Fruit fly (Drosophila melanogaster) whole organism, embryonic: ENCODE results near the gene mtsh.

Experiments
- Ada2b ChIP-seq: fragments of 200-800 bp; sonication (Bioruptor generic); IDR thresholded peaks from 2 replicates; pipeline ENCODE4 v1.3.6; 2022; ENCODE audit warnings: missing biosample characterization, missing genetic modification characterization
- CG10431 ChIP-seq: fragments of 200-800 bp; sonication (Bioruptor generic); optimal IDR thresholded peaks from 3 replicates; lab custom pipeline; 2018; ENCODE audit warnings: missing biosample characterization, mild to moderate bottlenecking, missing genetic modification characterization
- CG10979 ChIP-seq: fragments of 200-800 bp; sonication (Bioruptor generic); optimal IDR thresholded peaks from 2 replicates; lab custom pipeline; 2018; ENCODE audit warnings: missing biosample characterization, mild to moderate bottlenecking, missing genetic modification characterization, moderate library complexity
- CG12071 ChIP-seq: fragments of 200-800 bp; sonication (Bioruptor generic); optimal IDR thresholded peaks from 3 replicates; lab custom pipeline; 2018; ENCODE audit warnings: missing biosample characterization, mild to moderate bottlenecking, missing genetic modification characterization
- CG12104 ChIP-seq: fragments of 200-800 bp; sonication (Bioruptor generic); optimal IDR thresholded peaks from 3 replicates; lab custom pipeline; 2016; ENCODE audit warnings: missing biosample characterization, missing genetic modification characterization
- CG15601 ChIP-seq: fragments of 200-800 bp; sonication (Bioruptor generic); optimal IDR thresholded peaks from 3 replicates; lab custom pipeline; 2019; ENCODE audit warnings: missing biosample characterization, mild to moderate bottlenecking, missing genetic modification characterization, moderate library complexity
- CG17568 ChIP-seq: fragments of 200-800 bp; sonication (Bioruptor generic); optimal IDR thresholded peaks from 2 replicates; lab custom pipeline; 2018; ENCODE audit warnings: missing biosample characterization, mild to moderate bottlenecking, missing genetic modification characterization, moderate library complexity
- CG18262 ChIP-seq: fragments of 200-800 bp; optimal IDR thresholded peaks from 3 replicates; lab custom pipeline; 2019; ENCODE audit warnings: missing biosample characterization, mild to moderate bottlenecking, missing genetic modification characterization, moderate library complexity
- CG2120 ChIP-seq: fragments of 200-800 bp; sonication (Bioruptor generic); optimal IDR thresholded peaks from 3 replicates; lab custom pipeline; 2016; ENCODE audit warnings: missing biosample characterization, missing genetic modification characterization
- CG30403 ChIP-seq: fragments of 200-800 bp; sonication (Bioruptor generic); optimal IDR thresholded peaks from 3 replicates; lab custom pipeline; 2016; ENCODE audit warnings: missing biosample characterization, missing genetic modification characterization
- CG31441 ChIP-seq: fragments of 200-800 bp; sonication (Bioruptor generic); IDR thresholded peaks from 2 replicates; pipeline ENCODE4 v1.3.6; 2022; ENCODE audit warnings: missing biosample characterization, missing genetic modification characterization
- CG3407 ChIP-seq: fragments of 200-800 bp; sonication (Bioruptor generic); optimal IDR thresholded peaks from 2 replicates; lab custom pipeline; 2018; ENCODE audit warnings: missing biosample characterization, mild to moderate bottlenecking, missing genetic modification characterization
- CG4282 ChIP-seq: fragments of 200-800 bp; sonication (Bioruptor generic); optimal IDR thresholded peaks from 2 replicates; lab custom pipeline; 2016; ENCODE audit warnings: missing biosample characterization, missing genetic modification characterization
- CG4360 ChIP-seq: fragments of 200-800 bp; sonication (Bioruptor generic); IDR thresholded peaks from 2 replicates; pipeline ENCODE4 v1.3.6; 2022; ENCODE audit warnings: missing biosample characterization, missing genetic modification characterization
- CG4404 ChIP-seq: fragments of 200-800 bp; sonication (Bioruptor generic); IDR thresholded peaks from 2 replicates; pipeline ENCODE4 v1.3.6; 2022; ENCODE audit warnings: missing biosample characterization, missing genetic modification characterization
- CG5180 ChIP-seq: fragments of 200-800 bp; sonication (Bioruptor generic); optimal IDR thresholded peaks from 3 replicates; lab custom pipeline; 2017; ENCODE audit warnings: missing biosample characterization, missing genetic modification characterization, mild to moderate bottlenecking, moderate library complexity, missing genetic modification reagents
- CG6765 ChIP-seq: fragments of 200-800 bp; sonication (Bioruptor generic); optimal IDR thresholded peaks from 3 replicates; lab custom pipeline; 2017; ENCODE audit warnings: missing biosample characterization, mild to moderate bottlenecking, missing genetic modification characterization
- CG7839 ChIP-seq: fragments of 200-800 bp; sonication (Bioruptor generic); optimal IDR thresholded peaks from 3 replicates; lab custom pipeline; 2018; ENCODE audit warnings: missing biosample characterization, mild to moderate bottlenecking, missing genetic modification characterization, moderate library complexity
- D ChIP-seq, 2 experiments: fragments of 200-800 bp in 1 of 2; fragments of >200 bp in 1 of 2; sonication (Bioruptor generic) in 1 of 2; optimal IDR thresholded peaks; 2 replicates in 1 of 2; 3 replicates in 1 of 2; lab custom pipeline; 2017; ENCODE audit warnings: mild to moderate bottlenecking in 1 of 2, missing biosample characterization in 1 of 2, missing genetic modification characterization in 1 of 2, missing genetic modification reagents in 1 of 2
- D19A ChIP-seq: fragments of 200-800 bp; optimal IDR thresholded peaks from 3 replicates; lab custom pipeline; 2019; ENCODE audit warnings: missing biosample characterization, mild to moderate bottlenecking, missing genetic modification characterization, moderate library complexity
- Dad ChIP-seq: fragments of 200-800 bp; sonication (Bioruptor generic); optimal IDR thresholded peaks from 3 replicates; lab custom pipeline; 2016; ENCODE audit warnings: missing biosample characterization, missing genetic modification characterization
- Eip74EF ChIP-seq, 2 experiments: fragments of 200-800 bp in 1 of 2; fragments of >200 bp in 1 of 2; sonication (Bioruptor generic) in 1 of 2; optimal IDR thresholded peaks; 2 replicates each; lab custom pipeline; 2017 to 2019; ENCODE audit warnings: missing biosample characterization in 2 of 2, missing genetic modification characterization in 2 of 2, mild to moderate bottlenecking in 1 of 2, moderate library complexity in 1 of 2
- Hmr ChIP-seq: fragments of 200-800 bp; sonication (Bioruptor generic); optimal IDR thresholded peaks from 3 replicates; lab custom pipeline; 2017; ENCODE audit warnings: mild to moderate bottlenecking, missing biosample characterization, missing genetic modification reagents, missing genetic modification characterization
- Med ChIP-seq: fragments of 200-800 bp; sonication (Bioruptor generic); peaks from one replicate; lab custom pipeline; 2016; ENCODE audit warnings: missing biosample characterization, missing genetic modification characterization, mild to moderate bottlenecking, inconsistent platforms, moderate library complexity
- Neu2 ChIP-seq: fragments of 200-800 bp; sonication (Bioruptor generic); optimal IDR thresholded peaks from 3 replicates; lab custom pipeline; 2016; ENCODE audit warnings: missing biosample characterization, missing genetic modification characterization, borderline replicate concordance
- Rx ChIP-seq: fragments of 200-800 bp; sonication (Bioruptor generic); IDR thresholded peaks from 2 replicates; pipeline ENCODE4 v1.3.6; 2022; ENCODE audit warnings: missing biosample characterization, missing genetic modification characterization
- Sox100B ChIP-seq: fragments of 200-800 bp; sonication (Bioruptor generic); optimal IDR thresholded peaks from 3 replicates; lab custom pipeline; 2018; ENCODE audit warnings: missing biosample characterization, mild to moderate bottlenecking, missing genetic modification characterization
- al ChIP-seq: fragments of 200-800 bp; sonication (Bioruptor generic); IDR thresholded peaks from 2 replicates; pipeline ENCODE4 v1.3.6; 2022; ENCODE audit warnings: missing biosample characterization, missing genetic modification characterization
- bsh ChIP-seq, 2 experiments: fragments of 200-800 bp; sonication (Bioruptor generic); optimal IDR thresholded peaks; 2 replicates each; lab custom pipeline; 2017 to 2018; ENCODE audit warnings: mild to moderate bottlenecking in 2 of 2, missing biosample characterization in 2 of 2, missing genetic modification characterization in 2 of 2, moderate library complexity in 1 of 2
- caup ChIP-seq: fragments of 200-800 bp; sonication (Bioruptor generic); optimal IDR thresholded peaks from 3 replicates; lab custom pipeline; 2017; ENCODE audit warnings: missing biosample characterization, mild to moderate bottlenecking, missing genetic modification characterization, moderate library complexity; ENCODE audit not compliant: severe bottlenecking
- chm ChIP-seq: fragments of 200-800 bp; sonication (Bioruptor generic); IDR thresholded peaks from 2 replicates; pipeline ENCODE4 v1.3.6; 2022; ENCODE audit warnings: missing biosample characterization, missing genetic modification characterization
- cwo ChIP-seq: fragments of 200-800 bp; sonication (Bioruptor generic); optimal IDR thresholded peaks from 3 replicates; lab custom pipeline; 2017; ENCODE audit warnings: missing biosample characterization, missing genetic modification characterization, mild to moderate bottlenecking, moderate library complexity, missing genetic modification reagents
- dmrt99B ChIP-seq: fragments of 200-800 bp; sonication (Bioruptor generic); optimal IDR thresholded peaks from 2 replicates; lab custom pipeline; 2018; ENCODE audit warnings: missing biosample characterization, mild to moderate bottlenecking, missing genetic modification characterization, moderate library complexity
- dpn ChIP-seq, 2 experiments: fragments of 200-800 bp; sonication (Bioruptor generic); optimal IDR thresholded peaks; 3 replicates each; lab custom pipeline; 2016; ENCODE audit warnings: missing biosample characterization in 2 of 2, missing genetic modification characterization in 2 of 2
- eve ChIP-seq, 2 experiments: fragments of >200 bp; optimal IDR thresholded peaks; 2 replicates each; lab custom pipeline; 2017; ENCODE audit warnings: missing biosample characterization in 2 of 2, missing genetic modification characterization in 2 of 2
- ewg ChIP-seq: fragments of 200-800 bp; sonication (Bioruptor generic); optimal IDR thresholded peaks from 3 replicates; lab custom pipeline; 2017; ENCODE audit warnings: mild to moderate bottlenecking, missing biosample characterization, missing genetic modification reagents, missing genetic modification characterization
- gsb-n ChIP-seq: fragments of 200-800 bp; sonication (Bioruptor generic); optimal IDR thresholded peaks from 3 replicates; lab custom pipeline; 2018; ENCODE audit warnings: missing biosample characterization, mild to moderate bottlenecking, missing genetic modification characterization
- h ChIP-seq: fragments of >200 bp; optimal IDR thresholded peaks from 2 replicates; lab custom pipeline; 2017
- jing ChIP-seq: fragments of 200-800 bp; sonication (Bioruptor generic); optimal IDR thresholded peaks from 2 replicates; lab custom pipeline; 2018; ENCODE audit warnings: missing biosample characterization, mild to moderate bottlenecking, missing genetic modification characterization
- lab ChIP-seq: fragments of 200-800 bp; sonication (Bioruptor generic); optimal IDR thresholded peaks from 3 replicates; lab custom pipeline; 2017; ENCODE audit warnings: missing biosample characterization, missing genetic modification characterization, mild to moderate bottlenecking, moderate library complexity, missing genetic modification reagents
- sisA ChIP-seq: fragments of 200-800 bp; sonication (Bioruptor generic); IDR thresholded peaks from 2 replicates; pipeline ENCODE4 v1.3.6; 2022; ENCODE audit warnings: missing biosample characterization, missing genetic modification characterization
- sna ChIP-seq: fragments of 200-800 bp; sonication (Bioruptor generic); IDR thresholded peaks from 2 replicates; pipeline ENCODE4 v1.3.6; 2022; ENCODE audit warnings: missing biosample characterization, missing genetic modification characterization; ENCODE audit not compliant: partially characterized antibody
- sob ChIP-seq: fragments of 200-800 bp; sonication (Bioruptor generic); IDR thresholded peaks from 2 replicates; pipeline ENCODE4 v1.3.6; 2022; ENCODE audit warnings: missing biosample characterization, missing genetic modification characterization
- twi ChIP-seq: fragments of 200-800 bp; optimal IDR thresholded peaks from 2 replicates; lab custom pipeline; 2019; ENCODE audit warnings: missing biosample characterization, mild to moderate bottlenecking, missing genetic modification characterization, moderate library complexity
- unpg ChIP-seq: fragments of 200-800 bp; sonication (Bioruptor generic); optimal IDR thresholded peaks from 3 replicates; lab custom pipeline; 2018; ENCODE audit warnings: missing biosample characterization, mild to moderate bottlenecking, missing genetic modification characterization, moderate library complexity

Gene mtsh

dm6 chr2L:8288087-8288486, 31.6 kb downstream of the mtsh start (continued):
- no peak for TF ChIP-seq cwo
- TF ChIP-seq lab (GFP tag; lab: Kevin White, UChicago) = peak; percentile 13
- no peak for TF ChIP-seq sob (GFP tag; lab: Robert Waterston, UW)
- no peak for TF ChIP-seq Rx (GFP tag; lab: Robert Waterston, UW)
- no peak for TF ChIP-seq CG4404 (GFP tag; lab: Robert Waterston, UW)
- TF ChIP-seq al = no peak
- no peak for TF ChIP-seq CG10431 (GFP tag; lab: Kevin White, UChicago)
- TF ChIP-seq CG2120 = no peak
- peak; percentile 42 for TF ChIP-seq Med (GFP tag; lab: Kevin White, UChicago)
- no peak for TF ChIP-seq CG12071 (GFP tag; lab: Kevin White, UChicago)
- TF ChIP-seq gsb-n (tag; lab: Kevin White, UChicago) = peak; percentile 53
- TF ChIP-seq CG12104 (GFP tag; lab: Kevin White, UChicago) = no peak
- no peak for TF ChIP-seq Sox100B (GFP tag; lab: Kevin White, UChicago)
- no peak for TF ChIP-seq CG17568 (GFP tag; lab: Kevin White, UChicago)
- TF ChIP-seq CG7839 (tag; lab: Kevin White, UChicago) = no peak

- TF ChIP-seq twi (tag; lab: Kevin White, UChicago) (peak; percentile 94), Hmr (GFP tag; lab: Kevin White, UChicago) (no peak)
These were observed 33.1 kb downstream of the mtsh start for dm6 chr2L:8286595-8286994.

- TF ChIP-seq Dad (GFP tag; lab: Kevin White, UChicago) (no peak), chm (GFP tag; lab: Robert Waterston, UW) (peak; percentile 26; the same call in 1 of the 2 replicates), dpn (GFP tag; optimal IDR thresholded peaks at IDR 0.05; lab: Kevin White, UChicago) (peak in 1 of 2 experiments; percentile 3), CG4282 (GFP tag; lab: Kevin White, UChicago) (no peak), bsh (GFP tag; optimal IDR thresholded peaks at IDR 0.05; lab: Kevin White, UChicago) (peak in 1 of 2 experiments; percentile 61), CG3407 (GFP tag; lab: Kevin White, UChicago) (peak; percentile 17), sisA (GFP tag; lab: Robert Waterston, UW) (no peak), Neu2 (no peak), Ada2b (0 out of 2 replicates have a peak, but pooled peaks have one; percentile 16), CG6765 (GFP tag; lab: Kevin White, UChicago) (no peak), CG5180 (GFP tag; lab: Kevin White, UChicago) (peak; percentile 33), jing (GFP tag; lab: Kevin White, UChicago) (no peak), dmrt99B (tag; lab: Kevin White, UChicago) (peak; percentile 43), CG31441 (GFP tag; lab: Robert Waterston, UW) (peak; percentile 49), eve (GFP tag; optimal IDR thresholded peaks at IDR 0.05; lab: Kevin White, UChicago) (peak in 1 of 2 experiments; percentile 80), caup (GFP tag; lab: Kevin White, UChicago) (no peak), CG10431 (GFP tag; lab: Kevin White, UChicago) (peak; percentile 34), D19A (tag; lab: Kevin White, UChicago) (peak; percentile 22), CG15601 (tag; lab: Kevin White, UChicago) (peak; percentile 10), CG30403 (GFP tag; lab: Kevin White, UChicago) (peak; percentile 12), CG18262 (tag; lab: Kevin White, UChicago) (peak; percentile 43), CG4360 (GFP tag; lab: Robert Waterston, UW) (no peak), h (no peak), Eip74EF (GFP tag; optimal IDR thresholded peaks at IDR 0.05; lab: Kevin White, UChicago) (peak in 1 of 2 experiments; percentile 20), ewg (GFP tag; lab: Kevin White, UChicago) (peak; percentile 11), D (optimal IDR thresholded peaks at IDR 0.05; lab: Kevin White, UChicago) (no peak), D (GFP tag; optimal IDR thresholded peaks at IDR 0.05; lab: Kevin White, UChicago) (no peak), CG10979 (tag; lab: Kevin White, UChicago) (peak; percentile 29), CG7839 (tag; lab: Kevin White, UChicago) (peak; percentile 41), sna (GFP tag; lab: Robert Waterston, UW) (no peak), unpg (GFP tag; lab: Kevin White, UChicago) (peak; percentile 38)
These were observed 34.6 kb downstream of the mtsh start for dm6 chr2L:8284913-8285619.
